Worm (Caenorhabditis elegans): ENCODE results near the gene twk-34.

DNA sequence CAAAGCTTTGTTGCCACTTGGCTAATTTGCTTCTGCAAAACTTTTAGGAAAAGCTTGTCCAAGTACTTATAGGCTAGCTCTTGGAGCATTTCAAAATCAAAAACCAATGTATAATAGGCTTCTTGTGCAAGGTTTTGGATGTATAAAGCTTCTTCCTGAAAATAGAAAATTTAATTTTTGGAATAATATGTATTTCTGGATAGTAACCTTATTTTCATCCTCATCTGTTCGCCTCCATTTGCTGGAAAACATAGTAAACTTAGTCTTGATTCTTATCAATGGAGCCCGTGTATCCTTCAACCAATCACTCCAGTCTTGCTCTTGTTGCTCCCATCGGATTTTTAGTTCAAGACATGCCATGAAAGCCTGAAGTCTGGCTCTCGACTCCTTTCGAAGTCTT, 11.9 kb downstream of the twk-34 start, which contains the start of gene Y6E2A.4:
- TF ChIP-seq sptf-1 (tag; optimal IDR thresholded peaks at IDR 0.05) (no peak), blmp-1 (tag; optimal IDR thresholded peaks at IDR 0.05) (no peak), unc-39 (tag; optimal IDR thresholded peaks at IDR 0.05) (no peak), nhr-76 (tag; optimal IDR thresholded peaks at IDR 0.05) (no peak)
